Worm (Caenorhabditis elegans) whole organism, L3 larva: ENCODE results near the gene oac-30.

ENCODE experiments used
- R02D3.7 ChIP-seq: fragments of 150-350 bp; optimal IDR thresholded peaks from 2 replicates; lab custom pipeline; 2014; ENCODE audit warnings: missing biosample characterization, missing genetic modification characterization
- ZK546.5 ChIP-seq: sonication (generic microtip); optimal IDR thresholded peaks from 2 replicates; lab custom pipeline; 2017; ENCODE audit warnings: missing biosample characterization, missing genetic modification characterization
- ama-1 ChIP-seq: fragments of 150-350 bp; optimal IDR thresholded peaks from 2 replicates; lab custom pipeline; 2018
- ceh-16 ChIP-seq: sonication (generic microtip); optimal IDR thresholded peaks from 2 replicates; lab custom pipeline; 2017; ENCODE audit warnings: missing biosample characterization, missing genetic modification characterization
- ceh-28 ChIP-seq: fragments of 150-350 bp; optimal IDR thresholded peaks from 2 replicates; lab custom pipeline; 2014; ENCODE audit warnings: missing biosample characterization, missing genetic modification reagents, missing genetic modification characterization
- ceh-82 ChIP-seq: fragments of 150-350 bp; optimal IDR thresholded peaks from 2 replicates; lab custom pipeline; 2014; ENCODE audit warnings: missing biosample characterization, missing genetic modification characterization
- daf-12 ChIP-seq: fragments of 150-350 bp; optimal IDR thresholded peaks from 2 replicates; lab custom pipeline; 2014; ENCODE audit warnings: missing biosample characterization, missing genetic modification reagents, missing genetic modification characterization
- egl-5 ChIP-seq: fragments of 150-350 bp; optimal IDR thresholded peaks from 2 replicates; lab custom pipeline; 2017; ENCODE audit warnings: missing biosample characterization, missing genetic modification reagents, missing genetic modification characterization, inconsistent platforms
- elt-1 ChIP-seq: fragments of 150-350 bp; optimal IDR thresholded peaks from 2 replicates; lab custom pipeline; 2014; ENCODE audit warnings: missing biosample characterization, missing genetic modification characterization
- elt-2 ChIP-seq: sonication (generic microtip); optimal IDR thresholded peaks from 2 replicates; lab custom pipeline; 2016; ENCODE audit warnings: missing genetic modification reagents, mild to moderate bottlenecking, missing genetic modification characterization, missing compliant biosample characterization
- elt-3 ChIP-seq, 3 experiments: fragments of 150-350 bp in 1 of 3; sonication (generic microtip) in 2 of 3; optimal IDR thresholded peaks; 2 replicates in 2 of 3; 4 replicates in 1 of 3; lab custom pipeline; 2014 to 2017; ENCODE audit warnings: missing biosample characterization in 3 of 3, missing genetic modification characterization in 3 of 3
- eor-1 ChIP-seq, 2 experiments: fragments of 150-350 bp; optimal IDR thresholded peaks; 2 replicates each; lab custom pipeline; 2014 to 2018; ENCODE audit warnings: missing biosample characterization in 2 of 2, missing genetic modification characterization in 2 of 2
- fkh-2 ChIP-seq: fragments of 150-350 bp; optimal IDR thresholded peaks from 2 replicates; lab custom pipeline; 2014; ENCODE audit warnings: missing biosample characterization, missing genetic modification reagents, missing genetic modification characterization
- fos-1 ChIP-seq: fragments of 150-350 bp; optimal IDR thresholded peaks from 2 replicates; lab custom pipeline; 2014; ENCODE audit warnings: missing biosample characterization, missing genetic modification characterization
- hmg-11 ChIP-seq: sonication (generic microtip); optimal IDR thresholded peaks from 2 replicates; lab custom pipeline; 2016; ENCODE audit warnings: missing genetic modification characterization, missing compliant biosample characterization
- jun-1 ChIP-seq: fragments of 150-350 bp; optimal IDR thresholded peaks from 2 replicates; lab custom pipeline; 2014; ENCODE audit warnings: missing biosample characterization, missing genetic modification reagents, missing genetic modification characterization
- lin-15B ChIP-seq: fragments of 150-350 bp; optimal IDR thresholded peaks from 2 replicates; lab custom pipeline; 2014; ENCODE audit warnings: missing biosample characterization, missing genetic modification characterization
- lin-39 ChIP-seq: fragments of 150-350 bp; optimal IDR thresholded peaks from 2 replicates; lab custom pipeline; 2018; ENCODE audit warnings: missing biosample characterization, missing genetic modification reagents, missing genetic modification characterization
- lsy-12 ChIP-seq: sonication (generic microtip); optimal IDR thresholded peaks from 2 replicates; lab custom pipeline; 2016; ENCODE audit warnings: mild to moderate bottlenecking, missing genetic modification characterization, missing compliant biosample characterization
- mdl-1 ChIP-seq: fragments of 150-350 bp; optimal IDR thresholded peaks from 2 replicates; lab custom pipeline; 2014; ENCODE audit warnings: missing biosample characterization, missing genetic modification characterization
- mml-1 ChIP-seq: fragments of 150-350 bp; sonication (generic microtip); optimal IDR thresholded peaks from 3 replicates; lab custom pipeline; 2014; ENCODE audit warnings: missing biosample characterization, missing genetic modification characterization
- nfya-1 ChIP-seq: sonication (generic microtip); optimal IDR thresholded peaks from 2 replicates; lab custom pipeline; 2017; ENCODE audit warnings: missing genetic modification characterization, mild to moderate bottlenecking, missing compliant biosample characterization, antibody characterized with exemption, moderate library complexity; ENCODE audit not compliant: insufficient read depth
- nhr-11 ChIP-seq: fragments of 150-350 bp; optimal IDR thresholded peaks from 2 replicates; lab custom pipeline; 2014; ENCODE audit warnings: missing biosample characterization, missing genetic modification characterization
- nhr-12 ChIP-seq: fragments of 150-350 bp; optimal IDR thresholded peaks from 2 replicates; lab custom pipeline; 2014; ENCODE audit warnings: missing biosample characterization, missing genetic modification characterization
- nhr-23 ChIP-seq: fragments of 150-350 bp; optimal IDR thresholded peaks from 2 replicates; lab custom pipeline; 2014; ENCODE audit warnings: missing biosample characterization, missing genetic modification reagents, missing genetic modification characterization
- nhr-25 ChIP-seq: sonication (generic microtip); optimal IDR thresholded peaks from 2 replicates; lab custom pipeline; 2017; ENCODE audit warnings: missing biosample characterization, missing genetic modification characterization
- nhr-43 ChIP-seq: sonication (generic microtip); optimal IDR thresholded peaks from 2 replicates; lab custom pipeline; 2016; ENCODE audit warnings: mild to moderate bottlenecking, missing genetic modification characterization, missing compliant biosample characterization; ENCODE audit not compliant: poor library complexity, severe bottlenecking
- nhr-77 ChIP-seq: fragments of 150-350 bp; optimal IDR thresholded peaks from 2 replicates; lab custom pipeline; 2014; ENCODE audit warnings: missing biosample characterization, missing genetic modification characterization
- pha-4 ChIP-seq: fragments of 150-350 bp; optimal IDR thresholded peaks from 2 replicates; lab custom pipeline; 2014; ENCODE audit warnings: missing biosample characterization, missing genetic modification reagents, missing genetic modification characterization
- pqm-1 ChIP-seq: fragments of 150-350 bp; optimal IDR thresholded peaks from 2 replicates; lab custom pipeline; 2017; ENCODE audit warnings: missing biosample characterization, missing genetic modification characterization, inconsistent platforms
- sea-2 ChIP-seq: fragments of 150-350 bp; sonication (generic microtip); optimal IDR thresholded peaks from 4 replicates; lab custom pipeline; 2014; ENCODE audit warnings: missing biosample characterization, missing genetic modification reagents, missing genetic modification characterization
- skn-1 ChIP-seq: fragments of 150-350 bp; optimal IDR thresholded peaks from 2 replicates; lab custom pipeline; 2014; ENCODE audit warnings: missing biosample characterization, missing genetic modification characterization
- snpc-4 ChIP-seq: fragments of 150-350 bp; optimal IDR thresholded peaks from 2 replicates; lab custom pipeline; 2014; ENCODE audit warnings: missing biosample characterization, missing genetic modification characterization
- tbx-2 ChIP-seq: sonication (generic microtip); optimal IDR thresholded peaks from 2 replicates; lab custom pipeline; 2016; ENCODE audit warnings: mild to moderate bottlenecking, missing genetic modification characterization, missing compliant biosample characterization
- unc-39 ChIP-seq: sonication (generic microtip); optimal IDR thresholded peaks from 4 replicates; lab custom pipeline; 2017; ENCODE audit warnings: missing biosample characterization, missing genetic modification characterization
- unc-62 ChIP-seq: fragments of 150-350 bp; sonication (generic microtip); optimal IDR thresholded peaks from 4 replicates; lab custom pipeline; 2014; ENCODE audit warnings: missing biosample characterization, missing genetic modification reagents, missing genetic modification characterization
- zag-1 ChIP-seq: fragments of 150-350 bp; optimal IDR thresholded peaks from 2 replicates; lab custom pipeline; 2014; ENCODE audit warnings: missing biosample characterization, missing genetic modification characterization
- ztf-11 ChIP-seq: fragments of 150-350 bp; optimal IDR thresholded peaks from 2 replicates; lab custom pipeline; 2014; ENCODE audit warnings: missing biosample characterization, missing genetic modification characterization
- ztf-4 ChIP-seq: fragments of 150-350 bp; optimal IDR thresholded peaks from 2 replicates; lab custom pipeline; 2014; ENCODE audit warnings: missing biosample characterization, missing genetic modification characterization

The oac-30 gene

ce11 chrII:1239433-1240020 is 27.2 kb downstream of the oac-30 start:
- TF ChIP-seq pqm-1 (tag; lab: Kevin White, UChicago), result peak; percentile 0
- peak; percentile 43 for TF ChIP-seq lsy-12
- peak; percentile 18 for TF ChIP-seq nhr-23 (tag; lab: Kevin White, UChicago)
- peak; percentile 68 for TF ChIP-seq fos-1 (tag; lab: Kevin White, UChicago)
- peak; percentile 40 for TF ChIP-seq ceh-28 (tag; lab: Kevin White, UChicago)
- TF ChIP-seq skn-1 (tag; lab: Kevin White, UChicago), result peak; percentile 22
- peak; percentile 9 for TF ChIP-seq tbx-2
- TF ChIP-seq ama-1, result peak; percentile 10
- no peak for TF ChIP-seq eor-1 (tag; optimal IDR thresholded peaks at IDR 0.05; lab: Kevin White, UChicago)
- peak; percentile 65 for TF ChIP-seq nhr-43 (tag; lab: Kevin White, UChicago)
- peak; percentile 41 for TF ChIP-seq elt-2 (tag; lab: Kevin White, UChicago)
- TF ChIP-seq unc-39 (tag; lab: Kevin White, UChicago), result no peak
- TF ChIP-seq pha-4, result peak; percentile 65
- TF ChIP-seq nfya-1, result peak; percentile 74
- peak; percentile 21 for TF ChIP-seq mdl-1 (tag; lab: Kevin White, UChicago)
- TF ChIP-seq nhr-12 (tag; lab: Kevin White, UChicago), result no peak
- no peak for TF ChIP-seq hmg-11 (tag; lab: Kevin White, UChicago)
- TF ChIP-seq elt-3 (tag; optimal IDR thresholded peaks at IDR 0.05; lab: Kevin White, UChicago), result peak in 1 of 3 experiments; percentile 80
- peak; percentile 39 for TF ChIP-seq lin-39

- TF ChIP-seq skn-1 (tag; lab: Kevin White, UChicago) (peak; percentile 24), nhr-23 (tag; lab: Kevin White, UChicago) (peak; percentile 72), fos-1 (tag; lab: Kevin White, UChicago) (no peak), elt-2 (tag; lab: Kevin White, UChicago) (peak; percentile 11), mml-1 (tag; lab: Kevin White, UChicago) (no peak), daf-12 (tag; lab: Kevin White, UChicago) (peak; percentile 73), nhr-43 (tag; lab: Kevin White, UChicago) (peak; percentile 19), lin-39 (peak; percentile 88), nhr-11 (tag; lab: Kevin White, UChicago) (peak; percentile 10), unc-62 (peak; percentile 77), R02D3.7 (tag; lab: Kevin White, UChicago) (peak; percentile 32), egl-5 (no peak), nhr-77 (no peak), nfya-1 (peak; percentile 78), lin-15B (tag; lab: Kevin White, UChicago) (peak; percentile 18), hmg-11 (tag; lab: Kevin White, UChicago) (peak; percentile 78), jun-1 (tag; lab: Kevin White, UChicago) (peak; percentile 24), tbx-2 (peak; percentile 52), ceh-82 (peak; percentile 15), mdl-1 (tag; lab: Kevin White, UChicago) (peak; percentile 16), elt-3 (tag; optimal IDR thresholded peaks at IDR 0.05; lab: Kevin White, UChicago) (peak in 1 of 3 experiments; percentile 74), pha-4 (peak; percentile 40), ztf-4 (tag; lab: Kevin White, UChicago) (no peak), nhr-25 (tag; lab: Kevin White, UChicago) (peak; percentile 43), ceh-28 (tag; lab: Kevin White, UChicago) (peak; percentile 47), elt-1 (tag; lab: Kevin White, UChicago) (peak; percentile 52), lsy-12 (peak; percentile 79), fkh-2 (tag; lab: Kevin White, UChicago) (no peak)
- TF ChIP-seq, all 47 proteins: peak for 22
These were observed 28.8 kb downstream of the oac-30 start for ce11 chrII:1237845-1238244.

ce11 chrII:1236479-1236878 is 30.2 kb downstream of the oac-30 start:
- TF ChIP-seq eor-1 (tag; optimal IDR thresholded peaks at IDR 0.05; lab: Kevin White, UChicago), result no peak
- TF ChIP-seq ztf-11, result no peak
- no peak for TF ChIP-seq nhr-77
- TF ChIP-seq elt-2 (tag; lab: Kevin White, UChicago), result no peak
- no peak for TF ChIP-seq ZK546.5
- no peak for TF ChIP-seq tbx-2
- no peak for TF ChIP-seq mdl-1 (tag; lab: Kevin White, UChicago)
- no peak for TF ChIP-seq ztf-4 (tag; lab: Kevin White, UChicago)
- no peak for TF ChIP-seq hmg-11 (tag; lab: Kevin White, UChicago)
- no peak for TF ChIP-seq nhr-12 (tag; lab: Kevin White, UChicago)
- TF ChIP-seq ama-1, result no peak
- TF ChIP-seq mml-1 (tag; lab: Kevin White, UChicago), result no peak
- TF ChIP-seq sea-2 (GFP tag; lab: Kevin White, UChicago), result peak; percentile 19
- TF ChIP-seq skn-1 (tag; lab: Kevin White, UChicago), result no peak
- TF ChIP-seq nhr-23 (tag; lab: Kevin White, UChicago), result peak; percentile 58
- TF ChIP-seq zag-1 (tag; lab: Kevin White, UChicago), result no peak
- no peak for TF ChIP-seq snpc-4 (tag; lab: Kevin White, UChicago)
- peak; percentile 5 for TF ChIP-seq elt-1 (tag; lab: Kevin White, UChicago)
- peak; percentile 54 for TF ChIP-seq lsy-12
- TF ChIP-seq nfya-1, result no peak
- peak; percentile 21 for TF ChIP-seq pha-4
- TF ChIP-seq ceh-16 (tag; lab: Kevin White, UChicago), result no peak
- TF ChIP-seq ceh-28 (tag; lab: Kevin White, UChicago), result no peak
- TF ChIP-seq nhr-25 (tag; lab: Kevin White, UChicago), result peak; percentile 36
